Worm (Caenorhabditis elegans) whole organism, L4 larva: ENCODE results near the gene C27A2.8.

Experiments
- daf-19 ChIP-seq: fragments of 200-800 bp; sonication (Bioruptor generic); conservative IDR thresholded peaks from 2 replicates; pipeline ENCODE4 v1.3.6; 2022; ENCODE audit warnings: missing genetic modification characterization, missing compliant biosample characterization
- dpl-1 ChIP-seq: fragments of 150-350 bp; optimal IDR thresholded peaks from 2 replicates; lab custom pipeline; 2014; ENCODE audit warnings: missing biosample characterization, missing genetic modification reagents, missing genetic modification characterization
- fkh-10 ChIP-seq: fragments of 150-350 bp; optimal IDR thresholded peaks from 2 replicates; lab custom pipeline; 2014; ENCODE audit warnings: missing biosample characterization, missing genetic modification reagents, missing genetic modification characterization
- hlh-30 ChIP-seq: sonication (generic microtip); optimal IDR thresholded peaks from 2 replicates; lab custom pipeline; 2017; ENCODE audit warnings: antibody characterized with exemption, mild to moderate bottlenecking, missing genetic modification characterization, missing compliant biosample characterization; ENCODE audit not compliant: insufficient read depth
- jun-1 ChIP-seq: fragments of 150-350 bp; optimal IDR thresholded peaks from 2 replicates; lab custom pipeline; 2014; ENCODE audit warnings: missing biosample characterization, missing genetic modification reagents, missing genetic modification characterization
- lsy-2 ChIP-seq, 2 experiments: fragments of 150-350 bp in 1 of 2; sonication (generic microtip) in 1 of 2; optimal IDR thresholded peaks; 2 replicates each; lab custom pipeline; 2014 to 2017; ENCODE audit warnings: missing biosample characterization in 2 of 2, missing genetic modification characterization in 2 of 2
- nhr-76 ChIP-seq: fragments of 150-350 bp; optimal IDR thresholded peaks from 2 replicates; lab custom pipeline; 2014; ENCODE audit warnings: missing biosample characterization, missing genetic modification characterization
- pqm-1 ChIP-seq: sonication (generic microtip); optimal IDR thresholded peaks from 2 replicates; lab custom pipeline; 2017; ENCODE audit warnings: missing biosample characterization, missing genetic modification characterization
- snpc-1.2 ChIP-seq: fragments of 200-800 bp; sonication (Bioruptor generic); IDR thresholded peaks from 2 replicates; pipeline ENCODE4 v1.3.6; 2022; ENCODE audit warnings: missing genetic modification reagents, missing genetic modification characterization, missing compliant biosample characterization
- snpc-4 ChIP-seq: fragments of 150-350 bp; optimal IDR thresholded peaks from 2 replicates; lab custom pipeline; 2014; ENCODE audit warnings: missing biosample characterization, missing genetic modification characterization
- unc-39 ChIP-seq: sonication (generic microtip); optimal IDR thresholded peaks from 2 replicates; lab custom pipeline; 2017; ENCODE audit warnings: missing biosample characterization, missing genetic modification characterization
- unc-62 ChIP-seq, 3 experiments: fragments of 150-350 bp in 1 of 3; sonication (generic microtip); optimal IDR thresholded peaks in 2 of 3; peaks in 1 of 3; 1 replicate in 1 of 3; 2 replicates in 2 of 3; lab custom pipeline; 2014 to 2017; ENCODE audit warnings: missing biosample characterization in 3 of 3, missing genetic modification characterization in 3 of 3, missing genetic modification reagents in 3 of 3, missing genotype in 1 of 3

- no peak for TF ChIP-seq snpc-4 (tag; lab: Kevin White, UChicago)
- TF ChIP-seq unc-62 (GFP tag; optimal IDR thresholded peaks at IDR 0.05 in 1 of 2; lab: Kevin White, UChicago) = peak in 1 of 2 experiments; percentile 99
- no peak for TF ChIP-seq unc-62 (tag; optimal IDR thresholded peaks at IDR 0.05; lab: Kevin White, UChicago)
- peak in 1 of 2 experiments; percentile 22 for TF ChIP-seq lsy-2 (tag; optimal IDR thresholded peaks at IDR 0.05; lab: Kevin White, UChicago)
- no peak for TF ChIP-seq unc-39 (tag; lab: Kevin White, UChicago)
- TF ChIP-seq snpc-1.2 (GFP tag; lab: Robert Waterston, UW) = no peak
- no peak for TF ChIP-seq nhr-76 (tag; lab: Kevin White, UChicago)
- no peak for TF ChIP-seq fkh-10
- no peak for TF ChIP-seq jun-1
- TF ChIP-seq pqm-1 (tag; lab: Kevin White, UChicago) = no peak
- peak; percentile 1 for TF ChIP-seq hlh-30 (tag; lab: Kevin White, UChicago)
- TF ChIP-seq dpl-1 (GFP tag; lab: Kevin White, UChicago) = no peak
- TF ChIP-seq daf-19 = no peak
Measured at ce11 chrII:5049249-5049648, 18.6 kb downstream of the C27A2.8 start.
